Worm (Caenorhabditis elegans): ENCODE results near the gene C18B12.4.

C18B12.4 gene

DNA sequence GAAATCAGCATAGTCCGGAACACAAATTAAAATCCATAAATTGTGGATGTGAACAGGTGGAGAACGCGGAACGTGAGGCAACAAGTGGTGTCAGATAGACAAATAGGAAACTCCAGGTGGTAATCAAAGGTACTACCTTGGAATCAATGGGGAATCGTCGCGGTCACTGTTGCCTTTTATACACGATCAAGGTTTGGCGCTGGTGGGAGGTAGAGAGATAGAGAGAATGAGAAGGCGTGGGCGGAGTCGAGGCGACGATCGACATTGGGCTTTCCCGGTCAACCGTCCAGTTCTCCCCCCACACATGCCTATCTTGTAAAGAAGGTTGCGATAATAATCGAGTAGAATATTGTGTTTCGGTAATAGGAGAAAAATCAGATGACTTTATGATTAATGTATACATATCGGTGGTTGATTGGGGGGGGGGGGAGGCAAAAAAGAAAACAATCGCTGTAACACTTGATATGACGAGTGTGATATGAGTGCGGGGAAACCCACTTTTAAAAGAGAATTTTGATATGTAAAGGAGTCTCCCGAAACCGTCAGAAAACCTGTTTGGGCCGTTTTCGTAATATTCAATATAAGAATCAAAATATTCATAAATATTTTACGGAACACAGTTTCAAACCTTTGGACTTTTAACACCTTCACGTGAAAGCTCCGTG, 37.3 kb upstream of the C18B12.4 start, which contains the start of the genes H40L08.8, H40L08.2 and H40L08.7:
Gene H40L08.8 (minus strand): TSS at position 37 of the 665 bp plus-strand sequence.
Gene H40L08.2 (minus strand): TSS at position 148 of the 665 bp plus-strand sequence.
Gene H40L08.7 (minus strand): TSS at position 148 of the 665 bp plus-strand sequence.
- TF ChIP-seq Y53F4B.3 (GFP tag; IDR thresholded peaks at IDR 0.05) (no peak), ceh-91 (GFP tag; IDR thresholded peaks at IDR 0.05) (no peak), ceh-100 (GFP tag; IDR thresholded peaks at IDR 0.05) (no peak), Y56A3A.18 (GFP tag; IDR thresholded peaks at IDR 0.05) (no peak), K11D2.4 (GFP tag; IDR thresholded peaks at IDR 0.05) (no peak), hmg-1.2 (GFP tag; IDR thresholded peaks at IDR 0.05) (no peak), unc-62 (GFP tag; optimal IDR thresholded peaks at IDR 0.05) (no peak), dpff-1 (tag; optimal IDR thresholded peaks at IDR 0.05) (no peak), tlf-1 (GFP tag; optimal IDR thresholded peaks at IDR 0.05) (no peak)

DNA sequence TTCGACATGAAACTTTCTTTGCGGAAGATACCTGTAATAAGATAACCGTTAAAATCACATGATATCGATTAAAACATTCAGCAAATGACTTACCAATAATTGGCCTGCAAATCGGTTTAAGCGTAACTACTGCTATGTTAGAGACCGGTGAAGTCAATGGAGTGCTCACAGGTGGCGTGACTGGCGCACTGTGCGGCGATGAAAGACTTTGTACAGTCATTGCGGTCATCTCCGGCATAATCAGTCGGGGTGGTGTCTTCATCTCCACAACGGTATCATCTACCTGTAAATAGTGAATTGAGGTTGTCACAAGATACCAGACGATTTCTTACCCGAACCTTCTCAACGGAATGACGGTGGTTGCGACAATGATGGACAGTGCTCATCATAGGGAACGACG, 36.5 kb upstream of the C18B12.4 start:
- TF ChIP-seq ZK185.1 (tag; optimal IDR thresholded peaks at IDR 0.05; ENCODE audit: poor library complexity, severe bottlenecking) (no peak), F10E7.11 (tag; optimal IDR thresholded peaks at IDR 0.05) (no peak), lag-1 (GFP tag; IDR thresholded peaks at IDR 0.05) (no peak), gei-17 (GFP tag; optimal IDR thresholded peaks at IDR 0.05) (no peak), snpc-1.1 (tag; optimal IDR thresholded peaks at IDR 0.05; ENCODE audit: insufficient read depth) (no peak), zfh-2 (GFP tag; conservative IDR thresholded peaks at IDR 0.05) (no peak), ama-1 (optimal IDR thresholded peaks at IDR 0.05) (peak; percentile 13), ama-1 (GFP tag; optimal IDR thresholded peaks at IDR 0.05) (no peak), sdz-38 (tag; optimal IDR thresholded peaks at IDR 0.05) (no peak), lsy-27 (tag; optimal IDR thresholded peaks at IDR 0.05; ENCODE audit: borderline replicate concordance, insufficient read depth) (no peak), mxl-1 (tag; optimal IDR thresholded peaks at IDR 0.05) (no peak), efl-1 (GFP tag; optimal IDR thresholded peaks at IDR 0.05) (no peak), hlh-26 (GFP tag; conservative IDR thresholded peaks at IDR 0.05) (no peak), madf-6 (GFP tag; IDR thresholded peaks at IDR 0.05) (0 out of 2 replicates have a peak, but pooled peaks have one; percentile 6), ztf-25 (GFP tag; IDR thresholded peaks at IDR 0.05) (no peak), cebp-2 (GFP tag; IDR thresholded peaks at IDR 0.05) (no peak), Y56A3A.18 (GFP tag; IDR thresholded peaks at IDR 0.05) (0 out of 2 replicates have a peak, but pooled peaks have one; percentile 28), Y53G8AR.9 (GFP tag; conservative IDR thresholded peaks at IDR 0.05) (no peak), repo-1 (tag; optimal IDR thresholded peaks at IDR 0.05) (no peak), dpff-1 (tag; optimal IDR thresholded peaks at IDR 0.05) (no peak)

DNA sequence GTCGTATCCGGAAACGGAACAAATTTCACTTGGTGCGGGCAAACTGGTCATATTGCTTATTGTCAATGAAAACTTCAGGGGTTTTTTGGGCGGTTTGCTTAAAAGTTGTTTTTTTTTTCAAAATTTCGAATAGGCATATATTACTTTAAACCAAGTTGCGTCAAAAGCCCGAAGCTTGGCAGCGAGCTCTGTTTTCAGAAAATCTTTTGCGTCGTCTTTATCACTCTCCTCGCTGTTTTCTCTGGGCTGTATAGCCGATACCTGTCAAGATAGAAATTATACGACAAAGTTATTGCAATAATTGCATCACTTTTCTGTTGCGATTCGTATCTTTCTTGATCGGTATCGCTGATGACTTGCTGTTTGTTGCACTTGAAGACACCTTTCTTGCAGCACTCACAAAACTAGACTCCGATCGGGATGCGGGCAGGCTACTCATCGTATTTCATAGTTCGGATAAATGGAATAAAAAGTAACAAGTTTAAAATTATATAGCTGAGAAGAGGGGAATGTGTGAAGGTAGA, 35.7 kb upstream of the C18B12.4 start, which contains the start of the genes H40L08.3 and H40L08.9:
Gene H40L08.3 (minus strand): TSS at position 51 of the 524 bp plus-strand sequence.
Gene H40L08.9 (minus strand): TSS at position 439 of the 524 bp plus-strand sequence.
- peak; percentile 6 for TF ChIP-seq atf-7 (tag; optimal IDR thresholded peaks at IDR 0.05)
- TF ChIP-seq dpff-1 (tag; optimal IDR thresholded peaks at IDR 0.05): no peak
- no peak for TF ChIP-seq ceh-79 (tag; optimal IDR thresholded peaks at IDR 0.05)
- TF ChIP-seq mcd-1 (GFP tag; IDR thresholded peaks at IDR 0.05): no peak
- TF ChIP-seq ztf-22 (GFP tag; optimal IDR thresholded peaks at IDR 0.05): peak; percentile 22
- no peak for TF ChIP-seq tlf-1 (GFP tag; optimal IDR thresholded peaks at IDR 0.05)
- no peak for TF ChIP-seq repo-1 (tag; optimal IDR thresholded peaks at IDR 0.05)
- no peak for TF ChIP-seq pha-4 (tag; optimal IDR thresholded peaks at IDR 0.05)
- TF ChIP-seq nfya-2 (GFP tag; IDR thresholded peaks at IDR 0.05): 0 out of 2 replicates have a peak, but pooled peaks have one; percentile 51
- no peak for TF ChIP-seq lsl-1 (GFP tag; optimal IDR thresholded peaks at IDR 0.05)
- TF ChIP-seq madf-6 (GFP tag; IDR thresholded peaks at IDR 0.05): no peak
- no peak for TF ChIP-seq snpc-1.3 (tag; optimal IDR thresholded peaks at IDR 0.05; ENCODE audit: insufficient read depth)
- peak; percentile 52 for TF ChIP-seq nfyb-1 (GFP tag; IDR thresholded peaks at IDR 0.05)
- no peak for TF ChIP-seq somi-1 (GFP tag; optimal IDR thresholded peaks at IDR 0.05)
- TF ChIP-seq zim-3 (tag; optimal IDR thresholded peaks at IDR 0.05): peak; percentile 42
- TF ChIP-seq T07F8.4 (tag; optimal IDR thresholded peaks at IDR 0.05): no peak
- TF ChIP-seq ztf-26 (tag; optimal IDR thresholded peaks at IDR 0.05): peak; percentile 77
- TF ChIP-seq T26A5.8 (tag; optimal IDR thresholded peaks at IDR 0.05): no peak
- peak; percentile 22 for TF ChIP-seq gei-17 (GFP tag; optimal IDR thresholded peaks at IDR 0.05)
- TF ChIP-seq C17E4.6 (GFP tag; IDR thresholded peaks at IDR 0.05): 0 out of 2 replicates have a peak, but pooled peaks have one; percentile 3
- TF ChIP-seq athp-1 (tag; optimal IDR thresholded peaks at IDR 0.05): no peak
- no peak for TF ChIP-seq F39B2.1 (GFP tag; IDR thresholded peaks at IDR 0.05)
- no peak for TF ChIP-seq B0019.2 (GFP tag; conservative IDR thresholded peaks at IDR 0.05)

Measured in whole organism, young adult.